Fruit fly (Drosophila melanogaster) whole organism, embryonic: ENCODE measurements around the gene CG33986.

Experiments used
- Aef1 ChIP-seq: fragments of 200-800 bp; sonication (Bioruptor generic); IDR thresholded peaks from 3 replicates; pipeline ENCODE4 v1.3.6; 2022; ENCODE audit warnings: missing biosample characterization, missing genetic modification characterization
- Atf6 ChIP-seq: fragments of 200-800 bp; sonication (Bioruptor generic); IDR thresholded peaks from 2 replicates; pipeline ENCODE4 v1.3.6; 2022; ENCODE audit warnings: missing biosample characterization, missing genetic modification characterization
- CG11247 ChIP-seq: fragments of 200-800 bp; sonication (Bioruptor generic); IDR thresholded peaks from 2 replicates; pipeline ENCODE4 v1.3.6; 2022; ENCODE audit warnings: missing biosample characterization, missing genetic modification characterization
- CG11504 ChIP-seq: fragments of 200-800 bp; sonication (Bioruptor generic); optimal IDR thresholded peaks from 3 replicates; lab custom pipeline; 2019; ENCODE audit warnings: missing biosample characterization, mild to moderate bottlenecking, missing genetic modification characterization, moderate library complexity
- CG12659 ChIP-seq: fragments of 200-800 bp; sonication (Bioruptor generic); optimal IDR thresholded peaks from 3 replicates; lab custom pipeline; 2017; ENCODE audit warnings: mild to moderate bottlenecking, missing biosample characterization, missing genetic modification reagents, missing genetic modification characterization
- CG15011 ChIP-seq: fragments of 200-800 bp; sonication (Bioruptor generic); optimal IDR thresholded peaks from 3 replicates; lab custom pipeline; 2018; ENCODE audit warnings: missing biosample characterization, mild to moderate bottlenecking, missing genetic modification characterization
- CG1529 ChIP-seq: fragments of 200-800 bp; sonication (Bioruptor generic); optimal IDR thresholded peaks from 3 replicates; lab custom pipeline; 2018; ENCODE audit warnings: missing biosample characterization, missing genetic modification characterization
- CG15601 ChIP-seq: fragments of 200-800 bp; sonication (Bioruptor generic); optimal IDR thresholded peaks from 3 replicates; lab custom pipeline; 2019; ENCODE audit warnings: missing biosample characterization, mild to moderate bottlenecking, missing genetic modification characterization, moderate library complexity
- CG17829 ChIP-seq: fragments of 200-800 bp; optimal IDR thresholded peaks from 2 replicates; lab custom pipeline; 2019; ENCODE audit warnings: missing biosample characterization, mild to moderate bottlenecking, missing genetic modification characterization, moderate library complexity
- CG18599 ChIP-seq: fragments of 200-800 bp; sonication (Bioruptor generic); optimal IDR thresholded peaks from 3 replicates; lab custom pipeline; 2017; ENCODE audit warnings: missing biosample characterization, missing genetic modification characterization, mild to moderate bottlenecking, moderate library complexity, missing genetic modification reagents
- CG2129 ChIP-seq: fragments of 200-800 bp; sonication (Bioruptor generic); IDR thresholded peaks from 2 replicates; pipeline ENCODE4 v1.3.6; 2022; ENCODE audit warnings: missing biosample characterization, missing genetic modification characterization; ENCODE audit not compliant: partially characterized antibody
- CG2199 ChIP-seq: fragments of 200-800 bp; sonication (Bioruptor generic); IDR thresholded peaks from 3 replicates; pipeline ENCODE4 v1.3.6; 2022; ENCODE audit warnings: missing biosample characterization, missing genetic modification characterization
- CG33557 ChIP-seq: fragments of 200-800 bp; sonication (Bioruptor generic); optimal IDR thresholded peaks from 2 replicates; lab custom pipeline; 2019; ENCODE audit warnings: missing biosample characterization, mild to moderate bottlenecking, missing genetic modification characterization, moderate library complexity
- CG4707 ChIP-seq: fragments of 200-800 bp; sonication (Bioruptor generic); optimal IDR thresholded peaks from 2 replicates; lab custom pipeline; 2018; ENCODE audit warnings: missing biosample characterization, mild to moderate bottlenecking, missing genetic modification characterization, moderate library complexity
- CG8281 ChIP-seq: fragments of 200-800 bp; sonication (Bioruptor generic); optimal IDR thresholded peaks from 2 replicates; lab custom pipeline; 2018; ENCODE audit warnings: missing biosample characterization, mild to moderate bottlenecking, missing genetic modification characterization, moderate library complexity
- CG8388 ChIP-seq: fragments of 200-800 bp; sonication (Bioruptor generic); optimal IDR thresholded peaks from 2 replicates; lab custom pipeline; 2019; ENCODE audit warnings: missing biosample characterization, mild to moderate bottlenecking, missing genetic modification characterization, moderate library complexity
- E2f1 ChIP-seq: fragments of 200-800 bp; sonication (Bioruptor generic); IDR thresholded peaks from 2 replicates; pipeline ENCODE4 v1.3.6; 2022; ENCODE audit warnings: missing biosample characterization, missing genetic modification characterization
- Nf-YA ChIP-seq: fragments of 200-800 bp; sonication (Bioruptor generic); IDR thresholded peaks from 2 replicates; pipeline ENCODE4 v1.3.6; 2022; ENCODE audit warnings: missing biosample characterization, missing genetic modification characterization
- Nf-YC ChIP-seq: fragments of 200-800 bp; optimal IDR thresholded peaks from 3 replicates; lab custom pipeline; 2019; ENCODE audit warnings: missing biosample characterization, mild to moderate bottlenecking, missing genetic modification characterization, moderate library complexity
- NfI ChIP-seq: fragments of 200-800 bp; sonication (Bioruptor generic); optimal IDR thresholded peaks from 3 replicates; lab custom pipeline; 2018; ENCODE audit warnings: missing biosample characterization, mild to moderate bottlenecking, missing genetic modification characterization, moderate library complexity
- Ravus ChIP-seq: fragments of 200-800 bp; sonication (Bioruptor generic); IDR thresholded peaks from 2 replicates; pipeline ENCODE4 v1.3.6; 2022; ENCODE audit warnings: missing biosample characterization, missing genetic modification characterization
- Taf1 ChIP-seq: fragments of 200-800 bp; sonication (Bioruptor generic); IDR thresholded peaks from 2 replicates; pipeline ENCODE4 v1.3.6; 2022; ENCODE audit warnings: missing biosample characterization, missing genetic modification characterization
- al ChIP-seq: fragments of 200-800 bp; sonication (Bioruptor generic); IDR thresholded peaks from 2 replicates; pipeline ENCODE4 v1.3.6; 2022; ENCODE audit warnings: missing biosample characterization, missing genetic modification characterization
- ato ChIP-seq: fragments of 200-800 bp; sonication (Bioruptor generic); IDR thresholded peaks from 2 replicates; pipeline ENCODE4 v1.3.6; 2022; ENCODE audit warnings: missing biosample characterization, missing genetic modification characterization; ENCODE audit not compliant: partially characterized antibody
- bab2 ChIP-seq: fragments of 200-800 bp; sonication (Bioruptor generic); optimal IDR thresholded peaks from 2 replicates; lab custom pipeline; 2016; ENCODE audit warnings: missing biosample characterization, missing genetic modification characterization
- bigmax ChIP-seq: fragments of 200-800 bp; sonication (Bioruptor generic); optimal IDR thresholded peaks from 2 replicates; lab custom pipeline; 2018; ENCODE audit warnings: missing biosample characterization, mild to moderate bottlenecking, missing genetic modification characterization
- cas ChIP-seq: fragments of 200-800 bp; sonication (Bioruptor generic); IDR thresholded peaks from 2 replicates; pipeline ENCODE4 v1.3.6; 2022; ENCODE audit warnings: missing biosample characterization, missing genetic modification characterization
- chinmo ChIP-seq: fragments of 200-800 bp; sonication (Bioruptor generic); IDR thresholded peaks from 4 replicates; pipeline ENCODE4 v1.3.6; 2022; ENCODE audit warnings: missing biosample characterization, missing genetic modification characterization; ENCODE audit not compliant: partially characterized antibody
- crol ChIP-seq: fragments of 200-800 bp; sonication (Bioruptor generic); IDR thresholded peaks from 2 replicates; pipeline ENCODE4 v1.3.6; 2022; ENCODE audit warnings: missing biosample characterization, missing genetic modification characterization
- cwo ChIP-seq: fragments of 200-800 bp; sonication (Bioruptor generic); optimal IDR thresholded peaks from 3 replicates; lab custom pipeline; 2017; ENCODE audit warnings: missing biosample characterization, missing genetic modification characterization, mild to moderate bottlenecking, moderate library complexity, missing genetic modification reagents
- emc ChIP-seq: fragments of 200-800 bp; sonication (Bioruptor generic); optimal IDR thresholded peaks from 2 replicates; lab custom pipeline; 2016; ENCODE audit warnings: missing biosample characterization, missing genetic modification characterization
- ewg ChIP-seq: fragments of 200-800 bp; sonication (Bioruptor generic); optimal IDR thresholded peaks from 3 replicates; lab custom pipeline; 2017; ENCODE audit warnings: mild to moderate bottlenecking, missing biosample characterization, missing genetic modification reagents, missing genetic modification characterization
- exex ChIP-seq: fragments of 200-800 bp; sonication (Bioruptor generic); optimal IDR thresholded peaks from 4 replicates; lab custom pipeline; 2018; ENCODE audit warnings: missing biosample characterization, mild to moderate bottlenecking, missing genetic modification characterization, moderate library complexity
- fd64A ChIP-seq: fragments of 200-800 bp; sonication (Bioruptor generic); optimal IDR thresholded peaks from 3 replicates; lab custom pipeline; 2018; ENCODE audit warnings: missing biosample characterization, mild to moderate bottlenecking, missing genetic modification characterization
- ftz-f1 ChIP-seq: fragments of 200-800 bp; sonication (Bioruptor generic); optimal IDR thresholded peaks from 2 replicates; lab custom pipeline; 2016; ENCODE audit warnings: missing biosample characterization, missing genetic modification characterization
- gce ChIP-seq: fragments of 200-800 bp; sonication (Bioruptor generic); IDR thresholded peaks from 3 replicates; pipeline ENCODE4 v1.3.6; 2022; ENCODE audit warnings: missing biosample characterization, missing genetic modification characterization
- gfzf ChIP-seq: fragments of 200-800 bp; sonication (Bioruptor generic); optimal IDR thresholded peaks from 2 replicates; lab custom pipeline; 2016; ENCODE audit warnings: missing biosample characterization, mild to moderate bottlenecking, missing genetic modification characterization, moderate library complexity
- gro ChIP-seq: fragments of 200-800 bp; sonication (Bioruptor generic); optimal IDR thresholded peaks from 2 replicates; lab custom pipeline; 2016; ENCODE audit warnings: missing biosample characterization, missing genetic modification characterization
- jing ChIP-seq: fragments of 200-800 bp; sonication (Bioruptor generic); optimal IDR thresholded peaks from 2 replicates; lab custom pipeline; 2018; ENCODE audit warnings: missing biosample characterization, mild to moderate bottlenecking, missing genetic modification characterization
- maf-S ChIP-seq: fragments of 200-800 bp; sonication (Bioruptor generic); optimal IDR thresholded peaks from 2 replicates; lab custom pipeline; 2016; ENCODE audit warnings: missing biosample characterization, missing genetic modification characterization
- psq ChIP-seq: fragments of 200-800 bp; sonication (Bioruptor generic); optimal IDR thresholded peaks from 2 replicates; lab custom pipeline; 2017; ENCODE audit warnings: missing biosample characterization, missing genetic modification characterization
- ranshi ChIP-seq: fragments of 200-800 bp; sonication (Bioruptor generic); IDR thresholded peaks from 2 replicates; pipeline ENCODE4 v1.3.6; 2022; ENCODE audit warnings: missing biosample characterization, missing genetic modification characterization
- repo ChIP-seq: fragments of 200-800 bp; sonication (Bioruptor generic); optimal IDR thresholded peaks from 2 replicates; lab custom pipeline; 2016; ENCODE audit warnings: missing biosample characterization, missing genetic modification characterization
- rib ChIP-seq: fragments of 200-800 bp; sonication (Bioruptor generic); IDR thresholded peaks from 2 replicates; pipeline ENCODE4 v1.3.6; 2022; ENCODE audit warnings: missing biosample characterization, missing genetic modification characterization
- run ChIP-seq: fragments of 200-800 bp; sonication (Bioruptor generic); optimal IDR thresholded peaks from 3 replicates; lab custom pipeline; 2018; ENCODE audit warnings: missing biosample characterization, mild to moderate bottlenecking, missing genetic modification characterization
- tap ChIP-seq: fragments of 200-800 bp; optimal IDR thresholded peaks from 3 replicates; lab custom pipeline; 2019; ENCODE audit warnings: missing biosample characterization, mild to moderate bottlenecking, missing genetic modification characterization, moderate library complexity
- toy ChIP-seq: fragments of 200-800 bp; sonication (Bioruptor generic); IDR thresholded peaks from 2 replicates; pipeline ENCODE4 v1.3.6; 2022; ENCODE audit warnings: missing biosample characterization, missing genetic modification characterization
- unpg ChIP-seq: fragments of 200-800 bp; sonication (Bioruptor generic); optimal IDR thresholded peaks from 3 replicates; lab custom pipeline; 2018; ENCODE audit warnings: missing biosample characterization, mild to moderate bottlenecking, missing genetic modification characterization, moderate library complexity
- vnd ChIP-seq: fragments of 200-800 bp; sonication (Bioruptor generic); IDR thresholded peaks from 3 replicates; pipeline ENCODE4 v1.3.6; 2022; ENCODE audit warnings: missing biosample characterization, missing genetic modification characterization; ENCODE audit not compliant: partially characterized antibody

The CG33986 gene

DNA sequence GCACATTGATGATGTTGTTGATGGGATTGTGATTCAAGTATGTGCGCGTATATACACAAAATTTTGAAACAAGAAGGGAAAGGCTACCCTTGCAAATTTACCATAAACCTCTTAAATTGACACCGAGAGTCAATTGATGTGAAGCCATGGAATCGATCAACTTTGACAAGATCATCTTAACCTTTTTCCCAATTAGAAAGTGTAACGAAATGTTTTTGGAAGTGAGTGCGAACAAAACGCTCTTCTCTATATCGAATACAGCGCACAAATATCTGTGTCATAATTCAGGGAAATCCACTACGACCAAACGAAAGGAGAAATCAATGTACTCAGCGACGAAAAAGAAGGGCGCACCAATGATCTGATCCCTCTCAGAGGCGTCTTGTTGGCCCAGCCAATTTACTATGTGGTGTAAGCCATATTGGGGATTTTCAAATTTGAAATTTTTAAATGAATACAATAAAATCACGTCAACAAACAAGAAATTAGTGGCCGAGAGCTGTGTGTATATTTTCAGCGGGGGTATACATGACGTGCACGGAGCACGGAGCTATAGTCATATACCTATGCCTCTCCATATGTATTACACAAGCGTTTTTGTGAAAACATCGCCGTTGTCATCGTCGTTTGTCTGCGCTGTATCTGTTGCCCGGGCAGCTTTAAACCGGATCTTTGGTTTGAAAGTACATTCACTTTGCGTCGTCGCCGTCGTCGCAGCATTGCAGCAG, 8.5 kb upstream of the CG33986 start (continued):
- TF ChIP-seq fd64A (GFP tag; lab: Kevin White, UChicago) (peak; percentile 42), cwo (peak; percentile 5), bab2 (GFP tag; lab: Kevin White, UChicago) (peak; percentile 33), rib (GFP tag; lab: Robert Waterston, UW) (no peak), tap (peak; percentile 43), CG15011 (GFP tag; lab: Kevin White, UChicago) (no peak), toy (GFP tag; lab: Robert Waterston, UW) (0 out of 2 replicates have a peak, but pooled peaks have one; percentile 17), psq (no peak), CG1529 (GFP tag; lab: Kevin White, UChicago) (peak; percentile 3), al (GFP tag; lab: Robert Waterston, UW) (peak; percentile 24; the same call in 1 of the 2 replicates), E2f1 (GFP tag; lab: Robert Waterston, UW) (0 out of 2 replicates have a peak, but pooled peaks have one; percentile 21), CG11504 (peak; percentile 59), CG18599 (GFP tag; lab: Kevin White, UChicago) (peak; percentile 35), ato (no peak), exex (tag; lab: Kevin White, UChicago) (no peak), CG8388 (peak; percentile 20), Nf-YA (GFP tag; lab: Robert Waterston, UW) (no peak), jing (GFP tag; lab: Kevin White, UChicago) (no peak), Atf6 (GFP tag; lab: Robert Waterston, UW) (no peak), cas (GFP tag; lab: Robert Waterston, UW) (0 out of 2 replicates have a peak, but pooled peaks have one; percentile 5), vnd (no peak), ewg (no peak), NfI (GFP tag; lab: Kevin White, UChicago) (peak; percentile 36), CG12659 (GFP tag; lab: Kevin White, UChicago) (peak; percentile 31), CG4707 (GFP tag; lab: Kevin White, UChicago) (peak; percentile 24), ftz-f1 (GFP tag; lab: Kevin White, UChicago) (no peak), Aef1 (no peak), CG11247 (peak; percentile 14; the same call in 1 of the 2 replicates), CG15601 (peak; percentile 25), unpg (GFP tag; lab: Kevin White, UChicago) (peak; percentile 41), CG2129 (GFP tag; lab: Robert Waterston, UW) (no peak), CG17829 (tag; lab: Kevin White, UChicago) (peak; percentile 42), CG2199 (GFP tag; lab: Robert Waterston, UW) (0 out of 3 replicates have a peak, but pooled peaks have one; percentile 26), gce (GFP tag; lab: Robert Waterston, UW) (peak; percentile 8; the same call in 1 of the 3 replicates), ranshi (GFP tag; lab: Robert Waterston, UW) (no peak; the same call in 1 of the 2 replicates), Nf-YC (tag; lab: Kevin White, UChicago) (no peak), CG33557 (peak; percentile 34), Ravus (no peak), emc (GFP tag; lab: Kevin White, UChicago) (no peak), gro (GFP tag; lab: Kevin White, UChicago) (no peak), Taf1 (GFP tag; lab: Robert Waterston, UW) (no peak), repo (no peak), crol (GFP tag; lab: Robert Waterston, UW) (no peak), CG8281 (tag; lab: Kevin White, UChicago) (peak; percentile 11), chinmo (no peak), gfzf (GFP tag; lab: Kevin White, UChicago) (no peak), maf-S (GFP tag; lab: Kevin White, UChicago) (no peak), bigmax (GFP tag; lab: Kevin White, UChicago) (no peak), run (tag; lab: Kevin White, UChicago) (no peak)
